Fruit fly (Drosophila melanogaster) whole organism, pupa: Measurements from ENCODE around the gene Smu1.
A peak's percentile ranks its signal among the peaks of the same experiment; 100 is the strongest.

Experiments used
- CG14655 ChIP-seq: fragments of 200-800 bp; sonication (Bioruptor generic); optimal IDR thresholded peaks from 3 replicates; lab custom pipeline; 2017; ENCODE audit warnings: mild to moderate bottlenecking, missing biosample characterization, missing genetic modification reagents, missing genetic modification characterization
- CG15710 ChIP-seq: fragments of 200-800 bp; sonication (Bioruptor generic); optimal IDR thresholded peaks from 2 replicates; lab custom pipeline; 2018; ENCODE audit warnings: missing biosample characterization, mild to moderate bottlenecking, missing genetic modification characterization, moderate library complexity
- CG34367 ChIP-seq: fragments of 200-800 bp; sonication (Bioruptor generic); optimal IDR thresholded peaks from 2 replicates; lab custom pipeline; 2018; ENCODE audit warnings: missing biosample characterization, mild to moderate bottlenecking, missing genetic modification characterization
- CG8159 ChIP-seq: fragments of 200-800 bp; sonication (Bioruptor generic); optimal IDR thresholded peaks from 3 replicates; lab custom pipeline; 2018; ENCODE audit warnings: missing biosample characterization, mild to moderate bottlenecking, missing genetic modification characterization, moderate library complexity
- D1 ChIP-seq: fragments of 200-800 bp; sonication (Bioruptor generic); optimal IDR thresholded peaks from 2 replicates; lab custom pipeline; 2018; ENCODE audit warnings: missing biosample characterization, mild to moderate bottlenecking, missing genetic modification characterization, moderate library complexity
- EcR ChIP-seq: fragments of 200-800 bp; sonication (Bioruptor generic); optimal IDR thresholded peaks from 3 replicates; lab custom pipeline; 2019; ENCODE audit warnings: missing biosample characterization, missing genetic modification characterization, mild to moderate bottlenecking, moderate library complexity, missing genetic modification reagents
- Ets98B ChIP-seq: fragments of 200-800 bp; sonication (Bioruptor generic); IDR thresholded peaks from 2 replicates; pipeline ENCODE4 v1.3.6; 2022; ENCODE audit warnings: missing biosample characterization, missing genetic modification characterization
- Snoo ChIP-seq: fragments of 200-800 bp; sonication (Bioruptor generic); optimal IDR thresholded peaks from 3 replicates; lab custom pipeline; 2017; ENCODE audit warnings: missing biosample characterization, mild to moderate bottlenecking, missing genetic modification characterization, inconsistent platforms
- fd96Ca ChIP-seq: fragments of 200-800 bp; sonication (Bioruptor generic); IDR thresholded peaks from 3 replicates; pipeline ENCODE4 v1.3.6; 2022; ENCODE audit warnings: missing biosample characterization, missing genetic modification characterization
- gl ChIP-seq: fragments of 200-800 bp; sonication (Bioruptor generic); optimal IDR thresholded peaks from 2 replicates; lab custom pipeline; 2018; ENCODE audit warnings: missing biosample characterization, mild to moderate bottlenecking, missing genetic modification characterization

DNA sequence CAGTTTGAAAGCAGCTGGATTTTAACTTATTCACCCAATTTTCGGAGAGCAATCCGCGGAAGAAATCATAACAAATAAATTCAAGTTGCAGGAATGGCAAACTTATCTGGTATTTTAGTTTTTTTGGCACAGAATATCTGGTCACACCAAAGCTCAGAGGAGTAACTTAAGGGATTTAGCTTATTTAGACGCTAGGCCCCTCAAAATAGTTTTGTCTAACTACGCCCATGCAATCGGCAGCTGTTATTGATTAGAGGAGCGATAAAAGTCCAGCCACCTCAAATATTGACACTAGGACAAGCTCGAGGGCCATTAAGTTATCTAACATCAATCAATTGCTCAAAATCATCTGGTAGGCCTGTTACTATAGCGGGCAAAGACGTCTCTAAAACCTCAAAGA is 47.6 kb upstream of the Smu1 start, which contains the start of the genes GatA and P5cr:
- peak; percentile 70 for TF ChIP-seq CG15710
- no peak for TF ChIP-seq CG8159
- peak; percentile 82 for TF ChIP-seq EcR (GFP tag; lab: Kevin White, UChicago)
- peak; percentile 56 for TF ChIP-seq CG34367 (tag; lab: Kevin White, UChicago)
- peak; percentile 45 for TF ChIP-seq gl (tag; lab: Kevin White, UChicago)
- no peak for TF ChIP-seq D1 (tag; lab: Kevin White, UChicago)
- TF ChIP-seq CG14655 (GFP tag; lab: Kevin White, UChicago), result no peak
- TF ChIP-seq Ets98B (GFP tag; lab: Robert Waterston, UW), result peak; percentile 94
- TF ChIP-seq fd96Ca (GFP tag; lab: Robert Waterston, UW), result peak; percentile 92
- peak; percentile 20 for TF ChIP-seq Snoo
